Worm (Caenorhabditis elegans) whole organism, L4 larva: Measurements from ENCODE around the gene molo-1.

Experiments used
- F10B5.3 ChIP-seq: sonication (generic microtip); optimal IDR thresholded peaks from 2 replicates; lab custom pipeline; 2016; ENCODE audit warnings: mild to moderate bottlenecking, missing genetic modification characterization, missing compliant biosample characterization
- F26F4.8 ChIP-seq: fragments of 200-800 bp; sonication (Bioruptor generic); conservative IDR thresholded peaks from 2 replicates; pipeline ENCODE4 v1.3.6; 2022; ENCODE audit warnings: missing genetic modification characterization, missing compliant biosample characterization
- F49E8.2 ChIP-seq: sonication (generic microtip); optimal IDR thresholded peaks from 2 replicates; lab custom pipeline; 2016; ENCODE audit warnings: missing compliant biosample characterization, mild to moderate bottlenecking, missing genetic modification characterization, borderline replicate concordance
- T26A8.4 ChIP-seq: fragments of 200-800 bp; sonication (Bioruptor generic); IDR thresholded peaks from 2 replicates; pipeline ENCODE4 v1.3.6; 2022; ENCODE audit warnings: missing genetic modification characterization, missing compliant biosample characterization
- Y5F2A.4 ChIP-seq: fragments of 200-800 bp; sonication (Bioruptor generic); optimal IDR thresholded peaks from 2 replicates; lab custom pipeline; 2018; ENCODE audit warnings: mild to moderate bottlenecking, missing genetic modification characterization, missing compliant biosample characterization
- Y75B8A.6 ChIP-seq: fragments of 200-800 bp; sonication (Bioruptor generic); IDR thresholded peaks from 2 replicates; pipeline ENCODE4 v1.3.6; 2022; ENCODE audit warnings: missing genetic modification reagents, missing genetic modification characterization, missing compliant biosample characterization
- ZK337.2 ChIP-seq: fragments of 200-800 bp; sonication (Bioruptor generic); IDR thresholded peaks from 2 replicates; pipeline ENCODE4 v1.3.6; 2022; ENCODE audit warnings: missing genetic modification reagents, missing genetic modification characterization, missing compliant biosample characterization
- ZK546.5 ChIP-seq, 2 experiments: sonication (generic microtip); optimal IDR thresholded peaks; 2 replicates each; lab custom pipeline; 2017; ENCODE audit warnings: missing biosample characterization in 2 of 2, missing genetic modification characterization in 2 of 2
- aha-1 ChIP-seq: fragments of 150-350 bp; peaks from one replicate; lab custom pipeline; 2014; ENCODE audit warnings: missing biosample characterization, missing genetic modification characterization
- ama-1 ChIP-seq: fragments of 150-350 bp; optimal IDR thresholded peaks from 2 replicates; lab custom pipeline; 2014; ENCODE audit warnings: inconsistent platforms, mixed read lengths
- ceh-20 ChIP-seq: fragments of 200-800 bp; sonication (Bioruptor generic); IDR thresholded peaks from 2 replicates; pipeline ENCODE4 v1.3.6; 2022; ENCODE audit warnings: missing genetic modification reagents, missing genetic modification characterization, missing compliant biosample characterization
- ceh-28 ChIP-seq: fragments of 150-350 bp; optimal IDR thresholded peaks from 2 replicates; lab custom pipeline; 2014; ENCODE audit warnings: missing biosample characterization, missing genetic modification reagents, missing genetic modification characterization
- ceh-44 ChIP-seq: fragments of 200-800 bp; sonication (Bioruptor generic); IDR thresholded peaks from 2 replicates; pipeline ENCODE4 v1.3.6; 2022; ENCODE audit warnings: missing genetic modification reagents, missing genetic modification characterization, missing compliant biosample characterization
- daf-12 ChIP-seq: fragments of 150-350 bp; optimal IDR thresholded peaks from 2 replicates; lab custom pipeline; 2014; ENCODE audit warnings: missing biosample characterization, missing genetic modification reagents, missing genetic modification characterization
- daf-16 ChIP-seq, 3 experiments: sonication (generic microtip); optimal IDR thresholded peaks; 2 replicates each; lab custom pipeline; 2016 to 2017; ENCODE audit warnings: missing genetic modification characterization in 3 of 3, missing genetic modification reagents in 3 of 3, mild to moderate bottlenecking in 2 of 3, missing compliant biosample characterization in 2 of 3, missing biosample characterization in 1 of 3, moderate library complexity in 1 of 3
- dmd-6 ChIP-seq: fragments of 200-800 bp; sonication (Bioruptor generic); IDR thresholded peaks from 2 replicates; pipeline ENCODE4 v1.3.6; 2022; ENCODE audit warnings: missing genetic modification reagents, missing genetic modification characterization, missing compliant biosample characterization
- dmd-8 ChIP-seq: fragments of 200-800 bp; sonication (Bioruptor generic); IDR thresholded peaks from 2 replicates; pipeline ENCODE4 v1.3.6; 2022; ENCODE audit warnings: missing genetic modification characterization, missing compliant biosample characterization
- dmd-9 ChIP-seq: fragments of 200-800 bp; sonication (Bioruptor generic); IDR thresholded peaks from 2 replicates; pipeline ENCODE4 v1.3.6; 2022; ENCODE audit warnings: missing genetic modification reagents, missing genetic modification characterization, missing compliant biosample characterization
- duxl-1 ChIP-seq: sonication (generic microtip); optimal IDR thresholded peaks from 2 replicates; lab custom pipeline; 2016; ENCODE audit warnings: mild to moderate bottlenecking, missing genetic modification characterization, moderate library complexity, missing compliant biosample characterization; ENCODE audit not compliant: poor library complexity
- egl-43 ChIP-seq: fragments of 200-800 bp; sonication (Bioruptor generic); IDR thresholded peaks from 2 replicates; pipeline ENCODE4 v1.3.6; 2022; ENCODE audit warnings: missing genetic modification reagents, missing genetic modification characterization, missing compliant biosample characterization
- fos-1 ChIP-seq: fragments of 150-350 bp; optimal IDR thresholded peaks from 2 replicates; lab custom pipeline; 2014; ENCODE audit warnings: missing biosample characterization, missing genetic modification characterization
- hif-1 ChIP-seq, 2 experiments: sonication (generic microtip); optimal IDR thresholded peaks; 2 replicates each; lab custom pipeline; 2016 to 2017; ENCODE audit warnings: missing compliant biosample characterization in 2 of 2, missing genetic modification characterization in 2 of 2, missing genetic modification reagents in 2 of 2, missing genotype in 2 of 2, mild to moderate bottlenecking in 1 of 2
- hlh-11 ChIP-seq: fragments of 200-800 bp; sonication (Bioruptor generic); optimal IDR thresholded peaks from 2 replicates; lab custom pipeline; 2018; ENCODE audit warnings: mild to moderate bottlenecking, missing genetic modification characterization, missing compliant biosample characterization
- hlh-30 ChIP-seq: sonication (generic microtip); optimal IDR thresholded peaks from 2 replicates; lab custom pipeline; 2017; ENCODE audit warnings: antibody characterized with exemption, mild to moderate bottlenecking, missing genetic modification characterization, missing compliant biosample characterization; ENCODE audit not compliant: insufficient read depth
- hmg-1.1 ChIP-seq: fragments of 200-800 bp; sonication (Bioruptor generic); IDR thresholded peaks from 2 replicates; pipeline ENCODE4 v1.3.6; 2022; ENCODE audit warnings: missing genetic modification reagents, missing genetic modification characterization, missing compliant biosample characterization
- lin-1 ChIP-seq: fragments of 200-800 bp; sonication (Bioruptor generic); IDR thresholded peaks from 2 replicates; pipeline ENCODE4 v1.3.6; 2022; ENCODE audit warnings: missing genetic modification reagents, missing genetic modification characterization, missing compliant biosample characterization
- lin-29 ChIP-seq: fragments of 200-800 bp; sonication (Bioruptor generic); IDR thresholded peaks from 2 replicates; pipeline ENCODE4 v1.3.6; 2022; ENCODE audit warnings: missing genetic modification reagents, missing genetic modification characterization, missing compliant biosample characterization
- lin-39 ChIP-seq: fragments of 150-350 bp; optimal IDR thresholded peaks from 2 replicates; lab custom pipeline; 2014; ENCODE audit warnings: missing biosample characterization, missing genetic modification reagents, missing genetic modification characterization
- madf-5 ChIP-seq, 2 experiments: fragments of 200-800 bp; sonication (Bioruptor generic); IDR thresholded peaks; 2 replicates each; pipeline ENCODE4 v1.3.6; 2022; ENCODE audit warnings: missing compliant biosample characterization in 2 of 2, missing genetic modification characterization in 2 of 2
- madf-9 ChIP-seq: fragments of 200-800 bp; sonication (Bioruptor generic); conservative IDR thresholded peaks from 2 replicates; pipeline ENCODE4 v1.3.6; 2022; ENCODE audit warnings: missing genetic modification reagents, missing genetic modification characterization, missing compliant biosample characterization
- mdl-1 ChIP-seq, 2 experiments: fragments of 150-350 bp in 1 of 2; sonication (generic microtip) in 1 of 2; optimal IDR thresholded peaks; 2 replicates each; lab custom pipeline; 2014 to 2017; ENCODE audit warnings: missing biosample characterization in 2 of 2, missing genetic modification characterization in 2 of 2
- mxl-2 ChIP-seq: fragments of 200-800 bp; sonication (Bioruptor generic); conservative IDR thresholded peaks from 2 replicates; pipeline ENCODE4 v1.3.6; 2022; ENCODE audit warnings: missing genetic modification reagents, missing genetic modification characterization, missing compliant biosample characterization
- mxl-3 ChIP-seq: fragments of 200-800 bp; sonication (Bioruptor generic); optimal IDR thresholded peaks from 2 replicates; lab custom pipeline; 2018; ENCODE audit warnings: mild to moderate bottlenecking, missing genetic modification characterization, missing compliant biosample characterization
- nhr-102 ChIP-seq: sonication (generic microtip); optimal IDR thresholded peaks from 2 replicates; lab custom pipeline; 2016; ENCODE audit warnings: mild to moderate bottlenecking, missing genetic modification characterization, moderate library complexity, missing compliant biosample characterization
- nhr-11 ChIP-seq: fragments of 150-350 bp; optimal IDR thresholded peaks from 2 replicates; lab custom pipeline; 2014; ENCODE audit warnings: missing biosample characterization, missing genetic modification characterization
- nhr-28 ChIP-seq: fragments of 150-350 bp; optimal IDR thresholded peaks from 2 replicates; lab custom pipeline; 2014; ENCODE audit warnings: missing biosample characterization, missing genetic modification characterization
- nhr-48 ChIP-seq: sonication (generic microtip); optimal IDR thresholded peaks from 2 replicates; lab custom pipeline; 2016; ENCODE audit warnings: mild to moderate bottlenecking, missing genetic modification characterization, missing compliant biosample characterization
- nhr-6 ChIP-seq: fragments of 150-350 bp; optimal IDR thresholded peaks from 2 replicates; lab custom pipeline; 2014; ENCODE audit warnings: missing biosample characterization, missing genetic modification characterization
- nhr-76 ChIP-seq: fragments of 150-350 bp; optimal IDR thresholded peaks from 2 replicates; lab custom pipeline; 2014; ENCODE audit warnings: missing biosample characterization, missing genetic modification characterization
- pha-4 ChIP-seq, 2 experiments: fragments of 150-350 bp in 1 of 2; fragments of 200-800 bp in 1 of 2; sonication (Bioruptor generic) in 1 of 2; IDR thresholded peaks in 1 of 2; optimal IDR thresholded peaks in 1 of 2; 2 replicates each; pipeline versions ENCODE4 v1.3.6 to Lab custom; 2014 to 2022; ENCODE audit warnings: missing genetic modification characterization in 2 of 2, missing genetic modification reagents in 2 of 2, missing biosample characterization in 1 of 2, missing compliant biosample characterization in 1 of 2
- pqm-1 ChIP-seq: sonication (generic microtip); optimal IDR thresholded peaks from 2 replicates; lab custom pipeline; 2017; ENCODE audit warnings: missing biosample characterization, missing genetic modification characterization
- rbr-2 ChIP-seq: sonication (generic microtip); optimal IDR thresholded peaks from 2 replicates; lab custom pipeline; 2016; ENCODE audit warnings: missing genotype, missing genetic modification characterization, missing compliant biosample characterization
- sdz-12 ChIP-seq: fragments of 200-800 bp; sonication (Bioruptor generic); optimal IDR thresholded peaks from 2 replicates; lab custom pipeline; 2018; ENCODE audit warnings: mild to moderate bottlenecking, missing genetic modification characterization, missing compliant biosample characterization
- set-16 ChIP-seq: fragments of 200-800 bp; sonication (Bioruptor generic); IDR thresholded peaks from 2 replicates; pipeline ENCODE4 v1.3.6; 2022; ENCODE audit warnings: missing genetic modification reagents, missing genetic modification characterization, missing compliant biosample characterization
- skn-1 ChIP-seq: fragments of 150-350 bp; optimal IDR thresholded peaks from 2 replicates; lab custom pipeline; 2014; ENCODE audit warnings: missing biosample characterization, missing genetic modification characterization
- snpc-1.2 ChIP-seq: fragments of 200-800 bp; sonication (Bioruptor generic); IDR thresholded peaks from 2 replicates; pipeline ENCODE4 v1.3.6; 2022; ENCODE audit warnings: missing genetic modification reagents, missing genetic modification characterization, missing compliant biosample characterization
- spr-3 ChIP-seq: fragments of 200-800 bp; sonication (Bioruptor generic); optimal IDR thresholded peaks from 2 replicates; lab custom pipeline; 2018; ENCODE audit warnings: mild to moderate bottlenecking, missing genetic modification characterization, missing compliant biosample characterization
- unc-39 ChIP-seq: sonication (generic microtip); optimal IDR thresholded peaks from 2 replicates; lab custom pipeline; 2017; ENCODE audit warnings: missing biosample characterization, missing genetic modification characterization
- unc-62 ChIP-seq, 3 experiments: fragments of 150-350 bp in 1 of 3; sonication (generic microtip); optimal IDR thresholded peaks in 2 of 3; peaks in 1 of 3; 1 replicate in 1 of 3; 2 replicates in 2 of 3; lab custom pipeline; 2014 to 2017; ENCODE audit warnings: missing biosample characterization in 3 of 3, missing genetic modification characterization in 3 of 3, missing genetic modification reagents in 3 of 3, missing genotype in 1 of 3
- zip-2 ChIP-seq: fragments of 150-350 bp; optimal IDR thresholded peaks from 2 replicates; lab custom pipeline; 2014; ENCODE audit warnings: missing biosample characterization, missing genetic modification characterization

Gene molo-1

DNA sequence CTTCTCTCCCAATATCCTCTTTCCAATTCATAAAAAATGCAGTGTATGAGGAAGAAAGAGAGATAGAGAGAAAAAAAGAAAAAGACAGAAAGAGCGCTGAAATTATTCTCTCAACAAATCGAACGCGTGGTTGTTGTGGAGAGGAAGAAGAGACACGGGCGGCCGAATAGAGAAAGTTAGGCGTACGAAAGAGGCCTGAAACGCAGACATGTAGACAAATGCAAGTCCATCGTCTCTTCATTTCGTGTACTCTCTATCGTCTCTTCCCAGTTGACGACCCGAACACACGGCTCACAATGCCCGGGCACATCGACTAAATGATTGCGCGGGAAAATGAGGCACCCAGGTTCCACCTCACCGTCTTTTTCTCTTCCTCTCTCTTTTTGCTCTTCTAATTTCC is 47.4 kb downstream of the molo-1 start:
- TF ChIP-seq mxl-2 (GFP tag; lab: Robert Waterston, UW), result no peak
- no peak for TF ChIP-seq Y75B8A.6
- no peak for TF ChIP-seq Y5F2A.4 (GFP tag; lab: Kevin White, UChicago)
- 0 out of 2 replicates have a peak, but pooled peaks have one; percentile 69 for TF ChIP-seq egl-43
- no peak for TF ChIP-seq ZK337.2 (GFP tag; lab: Robert Waterston, UW)
- peak; percentile 9 for TF ChIP-seq zip-2 (tag; lab: Kevin White, UChicago)
- no peak for TF ChIP-seq F10B5.3 (tag; lab: Kevin White, UChicago)
- TF ChIP-seq ceh-28, result no peak
- peak in 1 of 2 experiments; percentile 46 for TF ChIP-seq hif-1 (tag; optimal IDR thresholded peaks at IDR 0.05; lab: Kevin White, UChicago)
- TF ChIP-seq madf-9 (GFP tag; lab: Robert Waterston, UW), result no peak
- peak; percentile 43 for TF ChIP-seq pqm-1 (tag; lab: Kevin White, UChicago)
- peak in 1 of 2 experiments; percentile 16 for TF ChIP-seq daf-16 (GFP tag; optimal IDR thresholded peaks at IDR 0.05; lab: Kevin White, UChicago)
- TF ChIP-seq daf-16 (tag; optimal IDR thresholded peaks at IDR 0.05; lab: Kevin White, UChicago), result peak; percentile 40
- TF ChIP-seq dmd-6, result peak; percentile 62; the same call in 1 of the 2 replicates
- TF ChIP-seq sdz-12 (GFP tag; lab: Kevin White, UChicago), result no peak
- peak; percentile 29 for TF ChIP-seq duxl-1 (tag; lab: Kevin White, UChicago)
- no peak for TF ChIP-seq spr-3 (GFP tag; lab: Kevin White, UChicago)
- no peak for TF ChIP-seq fos-1
- TF ChIP-seq hlh-11 (tag; lab: Kevin White, UChicago), result peak; percentile 90
- peak; percentile 18 for TF ChIP-seq nhr-102 (tag; lab: Kevin White, UChicago)
- TF ChIP-seq ZK546.5 (tag; optimal IDR thresholded peaks at IDR 0.05; lab: Kevin White, UChicago), result no peak
- peak; percentile 86 for TF ChIP-seq hlh-30
- peak; percentile 91 for TF ChIP-seq mxl-3
- TF ChIP-seq F49E8.2 (tag; lab: Kevin White, UChicago), result no peak
- TF ChIP-seq ceh-20 (GFP tag; lab: Robert Waterston, UW), result no peak
- TF ChIP-seq pha-4 (GFP tag; IDR thresholded peaks at IDR 0.05; lab: Robert Waterston, UW), result no peak
- no peak for TF ChIP-seq pha-4 (tag; optimal IDR thresholded peaks at IDR 0.05; lab: Kevin White, UChicago)
- no peak for TF ChIP-seq lin-29 (GFP tag; lab: Robert Waterston, UW)
- TF ChIP-seq nhr-48 (tag; lab: Kevin White, UChicago), result peak; percentile 45
- TF ChIP-seq nhr-11 (tag; lab: Kevin White, UChicago), result peak; percentile 84
- no peak for TF ChIP-seq lin-1 (GFP tag; lab: Robert Waterston, UW)
- no peak for TF ChIP-seq T26A8.4 (GFP tag; lab: Robert Waterston, UW)
- no peak for TF ChIP-seq daf-12 (tag; lab: Kevin White, UChicago)
- peak; percentile 86 for TF ChIP-seq nhr-28 (tag; lab: Kevin White, UChicago)
- no peak for TF ChIP-seq snpc-1.2 (GFP tag; lab: Robert Waterston, UW)
- TF ChIP-seq set-16 (GFP tag; lab: Robert Waterston, UW), result peak; percentile 35; the same call in 1 of the 2 replicates
- TF ChIP-seq skn-1, result no peak
- no peak for TF ChIP-seq dmd-9 (GFP tag; lab: Robert Waterston, UW)
- TF ChIP-seq dmd-8 (GFP tag; lab: Robert Waterston, UW), result no peak
- peak; percentile 35 for TF ChIP-seq ama-1 (lab: Kevin White, UChicago)
- TF ChIP-seq madf-5 (GFP tag; IDR thresholded peaks at IDR 0.05; lab: Robert Waterston, UW), result no peak
- peak; percentile 8 for TF ChIP-seq aha-1 (tag; lab: Kevin White, UChicago)
- no peak for TF ChIP-seq nhr-76
- TF ChIP-seq F26F4.8, result no peak
- peak; percentile 80 for TF ChIP-seq hmg-1.1 (GFP tag; lab: Robert Waterston, UW)
- no peak for TF ChIP-seq unc-39 (tag; lab: Kevin White, UChicago)
- TF ChIP-seq mdl-1 (tag; optimal IDR thresholded peaks at IDR 0.05; lab: Kevin White, UChicago), result peak; percentile 41 to 85
- peak in 1 of 2 experiments; percentile 39 for TF ChIP-seq unc-62 (GFP tag; optimal IDR thresholded peaks at IDR 0.05 in 1 of 2; lab: Kevin White, UChicago)
- TF ChIP-seq unc-62 (tag; optimal IDR thresholded peaks at IDR 0.05; lab: Kevin White, UChicago), result no peak
- no peak for TF ChIP-seq ceh-44 (GFP tag; lab: Robert Waterston, UW)
- TF ChIP-seq nhr-6, result no peak
- peak; percentile 78 for TF ChIP-seq rbr-2 (tag; lab: Kevin White, UChicago)
- TF ChIP-seq lin-39 (tag; lab: Kevin White, UChicago), result no peak
